Worm (Caenorhabditis elegans) whole organism, young adult: Measurements from ENCODE around the gene cyp-14A1.

Experiments
- akir-1 ChIP-seq: fragments of 200-800 bp; sonication (Bioruptor generic); optimal IDR thresholded peaks from 2 replicates; lab custom pipeline; 2018; ENCODE audit warnings: mild to moderate bottlenecking, missing genetic modification characterization, moderate library complexity, missing compliant biosample characterization
- him-1 ChIP-seq: sonication (generic microtip); optimal IDR thresholded peaks from 2 replicates; lab custom pipeline; 2016; ENCODE audit warnings: missing genotype, missing genetic modification reagents, missing genetic modification characterization, missing compliant biosample characterization
- hlh-12 ChIP-seq: sonication (generic microtip); optimal IDR thresholded peaks from 2 replicates; lab custom pipeline; 2016; ENCODE audit warnings: missing genetic modification characterization, missing compliant biosample characterization
- ztf-6 ChIP-seq: fragments of 200-800 bp; sonication (Bioruptor generic); IDR thresholded peaks from 2 replicates; pipeline ENCODE4 v1.3.6; 2022; ENCODE audit warnings: missing genetic modification reagents, missing genetic modification characterization, missing compliant biosample characterization

DNA sequence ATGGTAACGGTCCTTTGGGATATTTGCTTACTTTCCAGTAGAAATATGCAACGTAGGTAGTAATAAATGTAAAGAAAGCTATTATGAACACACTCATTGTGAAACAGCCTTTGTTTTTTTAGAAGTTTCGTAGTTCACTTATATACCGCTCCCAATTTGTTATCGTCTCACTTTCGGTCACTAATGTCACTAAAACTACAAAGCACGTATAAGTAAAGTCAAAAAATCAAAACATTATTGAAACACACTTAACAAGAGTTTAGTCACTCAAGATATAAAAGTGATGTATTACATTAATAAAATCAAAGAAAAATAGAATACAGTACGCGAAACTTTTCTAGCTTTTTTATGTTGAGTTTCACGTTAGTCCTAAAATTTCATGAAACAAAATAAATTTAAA, 6.9 kb upstream of the cyp-14A1 start, which contains the start of gene cyp-14A3:
- no peak for TF ChIP-seq him-1 (tag; lab: Kevin White, UChicago)
- no peak for TF ChIP-seq hlh-12 (tag; lab: Kevin White, UChicago)
- TF ChIP-seq ztf-6 (GFP tag; lab: Robert Waterston, UW) = no peak
- TF ChIP-seq akir-1 (GFP tag; lab: Kevin White, UChicago) = no peak
